Worm (Caenorhabditis elegans): ENCODE data around the gene unc-41.

DNA sequence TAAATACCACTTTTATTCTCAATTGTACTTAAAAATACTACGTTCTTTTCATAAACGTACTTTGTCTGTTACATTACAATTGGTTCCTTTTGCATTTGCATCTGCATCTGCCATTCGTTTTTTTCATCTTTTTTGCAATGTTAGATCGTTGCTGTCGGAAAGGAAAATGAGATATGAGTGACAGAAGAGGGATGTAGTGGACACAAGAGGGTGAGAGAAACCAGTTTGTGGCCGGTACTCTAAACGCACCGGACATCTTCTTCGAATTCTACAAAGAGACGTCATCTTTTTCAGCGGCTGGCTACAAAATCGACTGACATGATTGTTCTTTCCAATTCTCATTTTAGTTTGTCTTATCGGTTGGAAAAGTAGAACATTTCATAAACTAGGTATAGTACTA lies 26.7 kb upstream of the unc-41 start:
- TF ChIP-seq nhr-237 (tag; optimal IDR thresholded peaks at IDR 0.05): no peak
- TF ChIP-seq daf-12 (tag; optimal IDR thresholded peaks at IDR 0.05): no peak
- TF ChIP-seq tbx-2 (tag; optimal IDR thresholded peaks at IDR 0.05): no peak
- TF ChIP-seq nfya-1 (tag; optimal IDR thresholded peaks at IDR 0.05; ENCODE audit: insufficient read depth): peak; percentile 24
- TF ChIP-seq unc-62 (GFP tag; optimal IDR thresholded peaks at IDR 0.05): peak; percentile 78
- TF ChIP-seq ZK546.5 (tag; optimal IDR thresholded peaks at IDR 0.05): no peak
- TF ChIP-seq jun-1 (tag; optimal IDR thresholded peaks at IDR 0.05): no peak
- TF ChIP-seq egl-27 (tag; optimal IDR thresholded peaks at IDR 0.05): peak; percentile 5
- TF ChIP-seq aly-2 (tag; optimal IDR thresholded peaks at IDR 0.05): no peak
- no peak for TF ChIP-seq R02D3.7 (tag; optimal IDR thresholded peaks at IDR 0.05)
- no peak for TF ChIP-seq nhr-11 (tag; optimal IDR thresholded peaks at IDR 0.05)
- no peak for TF ChIP-seq ceh-82 (tag; optimal IDR thresholded peaks at IDR 0.05)
- no peak for TF ChIP-seq fkh-10 (GFP tag; optimal IDR thresholded peaks at IDR 0.05)
- TF ChIP-seq nhr-76 (tag; optimal IDR thresholded peaks at IDR 0.05): no peak
